Worm (Caenorhabditis elegans): Measurements from ENCODE around the gene clec-193.

The clec-193 gene

ce11 chrIV:16776915-16777314 lies 29.3 kb downstream of the clec-193 start:
- no peak for TF ChIP-seq lin-14 (GFP tag; optimal IDR thresholded peaks at IDR 0.05)
- TF ChIP-seq C04F5.9 (tag; optimal IDR thresholded peaks at IDR 0.05), result no peak
- TF ChIP-seq unc-98 (GFP tag; IDR thresholded peaks at IDR 0.05), result no peak
- TF ChIP-seq unc-62 (GFP tag; optimal IDR thresholded peaks at IDR 0.05), result no peak
- no peak for TF ChIP-seq mab-9 (GFP tag; IDR thresholded peaks at IDR 0.05)
- no peak for TF ChIP-seq mdl-1 (tag; optimal IDR thresholded peaks at IDR 0.05)

ce11 chrIV:16775925-16776324 lies 30.3 kb downstream of the clec-193 start:
- TF ChIP-seq hlh-17 (GFP tag; optimal IDR thresholded peaks at IDR 0.05; ENCODE audit: borderline replicate concordance) (no peak), blmp-1 (tag; optimal IDR thresholded peaks at IDR 0.05) (no peak), tlp-1 (tag; optimal IDR thresholded peaks at IDR 0.05) (no peak), unc-130 (tag; optimal IDR thresholded peaks at IDR 0.05) (no peak), dpl-1 (GFP tag; optimal IDR thresholded peaks at IDR 0.05) (peak in 1 of 3 experiments; percentile 8), C16A3.4 (tag; optimal IDR thresholded peaks at IDR 0.05) (peak; percentile 26), aha-1 (tag; optimal IDR thresholded peaks at IDR 0.05) (no peak), pqm-1 (tag; optimal IDR thresholded peaks at IDR 0.05) (no peak), nhr-19 (GFP tag; conservative IDR thresholded peaks at IDR 0.05) (peak; percentile 27; the same call in 1 of the 2 replicates), vab-15 (tag; optimal IDR thresholded peaks at IDR 0.05) (no peak), unc-86 (tag; optimal IDR thresholded peaks at IDR 0.05) (no peak), jun-1 (tag; optimal IDR thresholded peaks at IDR 0.05) (no peak), nhr-11 (tag; optimal IDR thresholded peaks at IDR 0.05) (no peak), C34B4.2 (tag; optimal IDR thresholded peaks at IDR 0.05) (no peak), unc-30 (tag; optimal IDR thresholded peaks at IDR 0.05) (no peak), alr-1 (tag; optimal IDR thresholded peaks at IDR 0.05; ENCODE audit: borderline replicate concordance) (no peak), nhr-85 (tag) (peak; percentile 51), swsn-7 (tag; optimal IDR thresholded peaks at IDR 0.05) (peak; percentile 15), nhr-71 (tag; optimal IDR thresholded peaks at IDR 0.05) (no peak), ceh-82 (tag; optimal IDR thresholded peaks at IDR 0.05) (no peak), mep-1 (tag; optimal IDR thresholded peaks at IDR 0.05) (no peak), pag-3 (tag; optimal IDR thresholded peaks at IDR 0.05; ENCODE audit: borderline replicate concordance, insufficient read depth) (no peak), lin-39 (tag; optimal IDR thresholded peaks at IDR 0.05) (no peak), efl-1 (optimal IDR thresholded peaks at IDR 0.05) (peak in 1 of 2 experiments; percentile 19), efl-1 (GFP tag; optimal IDR thresholded peaks at IDR 0.05 in 1 of 2) (no peak), lin-35 (GFP tag; optimal IDR thresholded peaks at IDR 0.05) (peak in 1 of 2 experiments; percentile 42), sox-4 (tag; optimal IDR thresholded peaks at IDR 0.05) (no peak), nhr-90 (tag; optimal IDR thresholded peaks at IDR 0.05; ENCODE audit: poor library complexity) (peak; percentile 43), efl-3 (GFP tag; optimal IDR thresholded peaks at IDR 0.05) (no peak)

- TF ChIP-seq mdl-1 (tag; optimal IDR thresholded peaks at IDR 0.05) (no peak), blmp-1 (tag; optimal IDR thresholded peaks at IDR 0.05) (peak; percentile 62)
Observed at ce11 chrIV:16775455-16775854, 30.8 kb downstream of the clec-193 start, which contains the start of gene Y43D4A.5. Gene Y43D4A.5 (plus strand): TSS chrIV:16775755.

ce11 chrIV:16775029-16775428 lies 31.2 kb downstream of the clec-193 start:
- TF ChIP-seq lin-35 (GFP tag; optimal IDR thresholded peaks at IDR 0.05), result peak in 1 of 2 experiments; percentile 31
- peak; percentile 14 for TF ChIP-seq nhr-90 (tag; optimal IDR thresholded peaks at IDR 0.05; ENCODE audit: poor library complexity)
- peak; percentile 54 for TF ChIP-seq elt-2 (tag; optimal IDR thresholded peaks at IDR 0.05)
- TF ChIP-seq unc-86 (tag; optimal IDR thresholded peaks at IDR 0.05), result no peak
- TF ChIP-seq C34B4.2 (tag; optimal IDR thresholded peaks at IDR 0.05), result no peak
- no peak for TF ChIP-seq nhr-77 (tag; optimal IDR thresholded peaks at IDR 0.05)
- no peak for TF ChIP-seq mab-9 (GFP tag; IDR thresholded peaks at IDR 0.05)
